Worm (Caenorhabditis elegans) whole organism, early embryonic: Measurements from ENCODE around the gene str-168.
A peak's percentile ranks its signal among the peaks of the same experiment; 100 is the strongest.

ENCODE experiments used
- ceh-13 ChIP-seq: fragments of 200-800 bp; sonication (Bioruptor generic); optimal IDR thresholded peaks from 2 replicates; lab custom pipeline; 2018; ENCODE audit warnings: mild to moderate bottlenecking, missing genetic modification characterization, missing compliant biosample characterization
- pes-1 ChIP-seq: fragments of 200-800 bp; sonication (Bioruptor generic); IDR thresholded peaks from 2 replicates; pipeline ENCODE4 v1.3.6; 2022; ENCODE audit warnings: missing genetic modification reagents, missing genetic modification characterization, missing compliant biosample characterization
- tra-4 ChIP-seq: sonication (generic microtip); optimal IDR thresholded peaks from 2 replicates; lab custom pipeline; 2017; ENCODE audit warnings: missing genetic modification characterization, missing compliant biosample characterization

- TF ChIP-seq ceh-13 (GFP tag; lab: Kevin White, UChicago) (peak; percentile 6), pes-1 (GFP tag; lab: Robert Waterston, UW) (peak; percentile 63; the same call in 1 of the 2 replicates), tra-4 (tag; lab: Kevin White, UChicago) (no peak)
Observed at ce11 chrIV:4930754-4931322, 7.9 kb upstream of the str-168 start.
